Worm (Caenorhabditis elegans): ENCODE data around the gene str-247.

DNA sequence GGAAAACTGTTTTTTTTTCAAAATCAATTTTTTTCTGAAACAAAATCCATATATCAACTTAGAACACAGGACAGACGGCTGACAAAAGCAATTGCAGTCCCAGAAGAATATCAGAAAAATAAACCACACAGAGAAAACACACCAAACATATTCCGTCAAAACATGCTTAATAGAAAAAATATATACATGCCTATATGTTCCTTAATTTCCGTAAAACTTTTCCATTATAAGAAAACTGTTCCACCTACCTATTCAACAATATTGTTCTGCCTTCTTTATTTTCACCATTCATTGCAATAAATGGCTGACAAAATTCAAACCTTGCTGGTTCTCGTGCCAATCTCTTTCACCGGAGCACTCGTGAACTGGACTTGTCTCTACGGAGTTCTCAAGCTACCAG lies 22.5 kb upstream of the str-247 start, which contains the start of gene srx-63:
- no peak for TF ChIP-seq flt-1 (GFP tag; IDR thresholded peaks at IDR 0.05)
- TF ChIP-seq ref-1 (GFP tag; conservative IDR thresholded peaks at IDR 0.05) = no peak
- no peak for TF ChIP-seq T22C8.4 (GFP tag; IDR thresholded peaks at IDR 0.05)
- TF ChIP-seq ztf-23 (GFP tag; IDR thresholded peaks at IDR 0.05) = no peak

All from whole organism, midembryonic.